Worm (Caenorhabditis elegans) whole organism, mixed stage, embryonic: ENCODE measurements around the gene tsr-1.

Experiments used
- M03D4.4 ChIP-seq: sonication (generic microtip); optimal IDR thresholded peaks from 2 replicates; lab custom pipeline; 2017; ENCODE audit warnings: mild to moderate bottlenecking, missing genetic modification characterization, missing compliant biosample characterization
- blmp-1 ChIP-seq: fragments of 150-350 bp; optimal IDR thresholded peaks from 2 replicates; lab custom pipeline; 2014; ENCODE audit warnings: missing biosample characterization, missing genetic modification characterization
- ceh-39 ChIP-seq: fragments of 150-350 bp; optimal IDR thresholded peaks from 2 replicates; lab custom pipeline; 2014; ENCODE audit warnings: missing biosample characterization, missing genetic modification characterization
- ceh-83 ChIP-seq: fragments of 200-800 bp; sonication (Bioruptor generic); optimal IDR thresholded peaks from 2 replicates; lab custom pipeline; 2018; ENCODE audit warnings: mild to moderate bottlenecking, missing genetic modification characterization, missing compliant biosample characterization
- elt-1 ChIP-seq: sonication (generic microtip); optimal IDR thresholded peaks from 2 replicates; lab custom pipeline; 2017; ENCODE audit warnings: missing genetic modification characterization, mild to moderate bottlenecking, missing compliant biosample characterization, antibody characterized with exemption, moderate library complexity, borderline replicate concordance; ENCODE audit not compliant: insufficient read depth
- elt-3 ChIP-seq: fragments of 150-350 bp; optimal IDR thresholded peaks from 2 replicates; lab custom pipeline; 2014; ENCODE audit warnings: missing biosample characterization, missing genetic modification characterization
- lin-13 ChIP-seq: fragments of 150-350 bp; optimal IDR thresholded peaks from 2 replicates; lab custom pipeline; 2014; ENCODE audit warnings: missing biosample characterization, missing genetic modification characterization
- mab-5 ChIP-seq: fragments of 150-350 bp; optimal IDR thresholded peaks from 2 replicates; lab custom pipeline; 2014; ENCODE audit warnings: missing biosample characterization, missing genetic modification characterization
- mep-1 ChIP-seq: fragments of 150-350 bp; optimal IDR thresholded peaks from 2 replicates; lab custom pipeline; 2017; ENCODE audit warnings: missing biosample characterization, missing genetic modification reagents, missing genetic modification characterization, inconsistent platforms
- nhr-12 ChIP-seq: fragments of 150-350 bp; optimal IDR thresholded peaks from 2 replicates; lab custom pipeline; 2014; ENCODE audit warnings: missing biosample characterization, missing genetic modification characterization
- snpc-4 ChIP-seq: fragments of 150-350 bp; optimal IDR thresholded peaks from 2 replicates; lab custom pipeline; 2014; ENCODE audit warnings: missing biosample characterization, missing genetic modification characterization

Gene tsr-1

DNA sequence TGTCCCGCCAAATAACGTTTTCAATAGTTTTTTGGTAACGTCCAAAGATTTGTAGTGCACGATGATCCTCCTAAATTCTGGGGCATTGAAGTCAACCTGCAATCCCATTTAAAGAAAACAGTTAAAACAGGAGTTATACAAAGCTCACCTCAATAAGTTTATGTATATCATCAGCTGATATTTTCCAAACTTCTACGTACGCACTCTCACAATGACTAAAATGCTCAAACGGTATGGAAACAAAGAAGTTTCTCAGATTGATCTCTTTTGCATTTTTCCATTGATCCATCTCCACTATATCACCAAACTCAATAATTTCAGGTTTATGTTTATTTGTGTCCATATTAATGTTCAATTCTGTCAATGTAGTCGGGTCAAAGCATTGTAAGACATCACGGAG is 61.6 kb downstream of the tsr-1 start:
- TF ChIP-seq snpc-4, result no peak
- no peak for TF ChIP-seq elt-3 (tag; lab: Kevin White, UChicago)
- no peak for TF ChIP-seq ceh-83

DNA sequence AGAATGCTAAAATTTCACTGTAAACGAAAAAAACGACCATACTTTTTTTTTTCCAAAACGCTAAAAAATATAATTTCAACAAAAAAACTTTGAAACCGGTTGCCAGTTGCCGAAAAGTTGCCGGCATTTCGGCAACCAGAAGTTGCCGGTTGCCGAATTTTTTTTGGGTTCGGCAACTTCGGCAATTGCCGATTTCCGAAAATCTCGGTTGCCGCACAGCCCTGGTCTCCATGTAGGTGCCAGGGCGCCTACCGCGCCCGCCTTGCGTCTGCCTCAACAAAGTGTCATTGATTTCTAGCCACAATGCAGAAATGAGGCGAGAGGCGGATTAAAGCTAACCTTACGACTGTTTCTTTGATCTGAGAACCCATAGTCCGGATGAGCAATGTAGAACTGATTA is 62.1 kb downstream of the tsr-1 start:
- no peak for TF ChIP-seq nhr-12 (tag; lab: Kevin White, UChicago)
- no peak for TF ChIP-seq elt-3 (tag; lab: Kevin White, UChicago)
- TF ChIP-seq elt-1 (tag; lab: Kevin White, UChicago), result no peak
- TF ChIP-seq M03D4.4 (tag; lab: Kevin White, UChicago), result no peak
- no peak for TF ChIP-seq lin-13 (tag; lab: Kevin White, UChicago)
- TF ChIP-seq mep-1 (tag; lab: Kevin White, UChicago), result no peak
- TF ChIP-seq blmp-1 (tag; lab: Kevin White, UChicago), result no peak
- no peak for TF ChIP-seq mab-5 (tag; lab: Kevin White, UChicago)
- TF ChIP-seq ceh-39 (tag; lab: Kevin White, UChicago), result no peak
- TF ChIP-seq, all 35 proteins: peak for 0
